Worm (Caenorhabditis elegans): ENCODE results near the gene F28G4.2.

ce11 chrV:16246579-16246978, 35.5 kb downstream of the F28G4.2 start, which contains the start of gene srh-95:
- no peak for TF ChIP-seq ztf-11 (tag; optimal IDR thresholded peaks at IDR 0.05)
- no peak for TF ChIP-seq zag-1 (tag; optimal IDR thresholded peaks at IDR 0.05)
- no peak for TF ChIP-seq aly-2 (tag; optimal IDR thresholded peaks at IDR 0.05)
- no peak for TF ChIP-seq egl-27 (tag; optimal IDR thresholded peaks at IDR 0.05)
- TF ChIP-seq mdl-1 (tag; optimal IDR thresholded peaks at IDR 0.05): no peak
- no peak for TF ChIP-seq R02D3.7 (tag; optimal IDR thresholded peaks at IDR 0.05)
